Fruit fly (Drosophila melanogaster) whole organism, embryonic: ENCODE measurements around the gene plum.

Experiments
- Ada2b ChIP-seq: fragments of 200-800 bp; sonication (Bioruptor generic); IDR thresholded peaks from 2 replicates; pipeline ENCODE4 v1.3.6; 2022; ENCODE audit warnings: missing biosample characterization, missing genetic modification characterization
- CG10209 ChIP-seq: fragments of 200-800 bp; sonication (Bioruptor generic); optimal IDR thresholded peaks from 3 replicates; lab custom pipeline; 2017; ENCODE audit warnings: missing biosample characterization, mild to moderate bottlenecking, missing genetic modification characterization, missing genetic modification reagents
- CG11398 ChIP-seq: fragments of 200-800 bp; sonication (Bioruptor generic); optimal IDR thresholded peaks from 2 replicates; lab custom pipeline; 2016; ENCODE audit warnings: missing biosample characterization, missing genetic modification characterization
- CG12219 ChIP-seq: fragments of 200-800 bp; sonication (Bioruptor generic); optimal IDR thresholded peaks from 3 replicates; lab custom pipeline; 2018; ENCODE audit warnings: missing biosample characterization, mild to moderate bottlenecking, missing genetic modification characterization
- CG12299 ChIP-seq: fragments of 200-800 bp; sonication (Bioruptor generic); optimal IDR thresholded peaks from 2 replicates; lab custom pipeline; 2018; ENCODE audit warnings: missing biosample characterization, mild to moderate bottlenecking, missing genetic modification characterization
- CG1233 ChIP-seq: fragments of 200-800 bp; sonication (Bioruptor generic); optimal IDR thresholded peaks from 4 replicates; lab custom pipeline; 2018; ENCODE audit warnings: missing biosample characterization, mild to moderate bottlenecking, missing genetic modification characterization
- CG15479 ChIP-seq: fragments of 200-800 bp; sonication (Bioruptor generic); optimal IDR thresholded peaks from 3 replicates; lab custom pipeline; 2019; ENCODE audit warnings: missing biosample characterization, mild to moderate bottlenecking, missing genetic modification characterization, moderate library complexity
- CG15601 ChIP-seq: fragments of 200-800 bp; sonication (Bioruptor generic); optimal IDR thresholded peaks from 3 replicates; lab custom pipeline; 2019; ENCODE audit warnings: missing biosample characterization, mild to moderate bottlenecking, missing genetic modification characterization, moderate library complexity
- CG17385 ChIP-seq: fragments of 200-800 bp; sonication (Bioruptor generic); optimal IDR thresholded peaks from 3 replicates; lab custom pipeline; 2018; ENCODE audit warnings: missing biosample characterization, mild to moderate bottlenecking, missing genetic modification characterization
- CG18619 ChIP-seq: fragments of 200-800 bp; sonication (Bioruptor generic); optimal IDR thresholded peaks from 3 replicates; lab custom pipeline; 2017; ENCODE audit warnings: missing biosample characterization, mild to moderate bottlenecking, missing genetic modification characterization
- CG18764 ChIP-seq: fragments of 200-800 bp; sonication (Bioruptor generic); optimal IDR thresholded peaks from 3 replicates; lab custom pipeline; 2016; ENCODE audit warnings: missing biosample characterization, missing genetic modification characterization
- CG2202 ChIP-seq: fragments of 200-800 bp; sonication (Bioruptor generic); optimal IDR thresholded peaks from 2 replicates; lab custom pipeline; 2018; ENCODE audit warnings: missing biosample characterization, mild to moderate bottlenecking, missing genetic modification characterization
- CG2678 ChIP-seq: fragments of 200-800 bp; sonication (Bioruptor generic); optimal IDR thresholded peaks from 3 replicates; lab custom pipeline; 2019; ENCODE audit warnings: missing biosample characterization, mild to moderate bottlenecking, missing genetic modification characterization, moderate library complexity
- CG30403 ChIP-seq: fragments of 200-800 bp; sonication (Bioruptor generic); optimal IDR thresholded peaks from 3 replicates; lab custom pipeline; 2016; ENCODE audit warnings: missing biosample characterization, missing genetic modification characterization
- CG31224 ChIP-seq: fragments of 200-800 bp; sonication (Bioruptor generic); IDR thresholded peaks from 2 replicates; pipeline ENCODE4 v1.3.6; 2022; ENCODE audit warnings: missing biosample characterization, missing genetic modification characterization
- CG31441 ChIP-seq: fragments of 200-800 bp; sonication (Bioruptor generic); IDR thresholded peaks from 2 replicates; pipeline ENCODE4 v1.3.6; 2022; ENCODE audit warnings: missing biosample characterization, missing genetic modification characterization
- CG3281 ChIP-seq: fragments of 200-800 bp; sonication (Bioruptor generic); optimal IDR thresholded peaks from 3 replicates; lab custom pipeline; 2017; ENCODE audit warnings: missing biosample characterization, mild to moderate bottlenecking, missing genetic modification characterization
- CG3995 ChIP-seq: fragments of 200-800 bp; sonication (Bioruptor generic); optimal IDR thresholded peaks from 3 replicates; lab custom pipeline; 2016; ENCODE audit warnings: missing biosample characterization, missing genetic modification characterization
- CG4328 ChIP-seq: fragments of 200-800 bp; sonication (Bioruptor generic); optimal IDR thresholded peaks from 3 replicates; lab custom pipeline; 2017; ENCODE audit warnings: missing biosample characterization, missing genetic modification reagents, missing genetic modification characterization
- CG9437 ChIP-seq: fragments of 200-800 bp; sonication (Bioruptor generic); optimal IDR thresholded peaks from 2 replicates; lab custom pipeline; 2018; ENCODE audit warnings: missing biosample characterization, mild to moderate bottlenecking, missing genetic modification characterization
- D ChIP-seq, 2 experiments: fragments of 200-800 bp in 1 of 2; fragments of >200 bp in 1 of 2; sonication (Bioruptor generic) in 1 of 2; optimal IDR thresholded peaks; 2 replicates in 1 of 2; 3 replicates in 1 of 2; lab custom pipeline; 2017; ENCODE audit warnings: mild to moderate bottlenecking in 1 of 2, missing biosample characterization in 1 of 2, missing genetic modification characterization in 1 of 2, missing genetic modification reagents in 1 of 2
- Ets65A ChIP-seq: fragments of 200-800 bp; sonication (Bioruptor generic); peaks from one replicate; lab custom pipeline; 2016; ENCODE audit warnings: missing biosample characterization, missing genetic modification characterization
- GATAe ChIP-seq: fragments of 200-800 bp; sonication (Bioruptor generic); conservative IDR thresholded peaks from 2 replicates; pipeline ENCODE4 v1.3.6; 2022; ENCODE audit warnings: missing biosample characterization, missing genetic modification characterization
- H2.0 ChIP-seq: fragments of 200-800 bp; sonication (Bioruptor generic); IDR thresholded peaks from 2 replicates; pipeline ENCODE4 v1.3.6; 2022; ENCODE audit warnings: missing biosample characterization, missing genetic modification characterization
- HLH4C ChIP-seq: fragments of 200-800 bp; sonication (Bioruptor generic); IDR thresholded peaks from 3 replicates; pipeline ENCODE4 v1.3.6; 2022; ENCODE audit warnings: missing biosample characterization, missing genetic modification characterization; ENCODE audit not compliant: partially characterized antibody
- Meics ChIP-seq: fragments of 200-800 bp; sonication (Bioruptor generic); optimal IDR thresholded peaks from 2 replicates; lab custom pipeline; 2017; ENCODE audit warnings: missing biosample characterization, mild to moderate bottlenecking, missing genetic modification characterization
- Myb ChIP-seq: fragments of 200-800 bp; sonication (Bioruptor generic); optimal IDR thresholded peaks from 2 replicates; lab custom pipeline; 2016; ENCODE audit warnings: missing biosample characterization, missing genetic modification characterization
- PHDP ChIP-seq: fragments of 200-800 bp; sonication (Bioruptor generic); optimal IDR thresholded peaks from 3 replicates; lab custom pipeline; 2018; ENCODE audit warnings: missing biosample characterization, mild to moderate bottlenecking, missing genetic modification characterization, moderate library complexity
- Spps ChIP-seq: fragments of 200-800 bp; sonication (Bioruptor generic); optimal IDR thresholded peaks from 2 replicates; lab custom pipeline; 2018; ENCODE audit warnings: missing biosample characterization, mild to moderate bottlenecking, missing genetic modification characterization
- Stat92E ChIP-seq, 3 experiments: fragments of >200 bp in 2 of 3; fragments of 200-800 bp in 1 of 3; sonication (Bioruptor generic) in 1 of 3; optimal IDR thresholded peaks; 2 replicates each; lab custom pipeline; 2017 to 2019; ENCODE audit warnings: missing biosample characterization in 3 of 3, missing genetic modification characterization in 3 of 3, mild to moderate bottlenecking in 1 of 3, moderate library complexity in 1 of 3
- bsh ChIP-seq, 2 experiments: fragments of 200-800 bp; sonication (Bioruptor generic); optimal IDR thresholded peaks; 2 replicates each; lab custom pipeline; 2017 to 2018; ENCODE audit warnings: mild to moderate bottlenecking in 2 of 2, missing biosample characterization in 2 of 2, missing genetic modification characterization in 2 of 2, moderate library complexity in 1 of 2
- chm ChIP-seq: fragments of 200-800 bp; sonication (Bioruptor generic); IDR thresholded peaks from 2 replicates; pipeline ENCODE4 v1.3.6; 2022; ENCODE audit warnings: missing biosample characterization, missing genetic modification characterization
- croc ChIP-seq: fragments of 200-800 bp; sonication (Bioruptor generic); conservative IDR thresholded peaks from 3 replicates; pipeline ENCODE4 v1.3.6; 2022; ENCODE audit warnings: missing biosample characterization, missing genetic modification characterization
- gem ChIP-seq: fragments of 200-800 bp; sonication (Bioruptor generic); optimal IDR thresholded peaks from 2 replicates; lab custom pipeline; 2019; ENCODE audit warnings: missing biosample characterization, mild to moderate bottlenecking, missing genetic modification characterization, moderate library complexity
- kni ChIP-seq: fragments of 200-800 bp; sonication (Bioruptor generic); optimal IDR thresholded peaks from 3 replicates; lab custom pipeline; 2017; ENCODE audit warnings: mild to moderate bottlenecking, missing biosample characterization, missing genetic modification reagents, missing genetic modification characterization
- lab ChIP-seq: fragments of 200-800 bp; sonication (Bioruptor generic); optimal IDR thresholded peaks from 3 replicates; lab custom pipeline; 2017; ENCODE audit warnings: missing biosample characterization, missing genetic modification characterization, mild to moderate bottlenecking, moderate library complexity, missing genetic modification reagents
- nerfin-2 ChIP-seq: fragments of 200-800 bp; sonication (Bioruptor generic); IDR thresholded peaks from 2 replicates; pipeline ENCODE4 v1.3.6; 2022; ENCODE audit warnings: missing biosample characterization, missing genetic modification characterization; ENCODE audit not compliant: partially characterized antibody
- nmo ChIP-seq: fragments of 200-800 bp; sonication (Bioruptor generic); optimal IDR thresholded peaks from 2 replicates; lab custom pipeline; 2018; ENCODE audit warnings: missing biosample characterization, mild to moderate bottlenecking, missing genetic modification characterization, moderate library complexity
- onecut ChIP-seq: fragments of 200-800 bp; sonication (Bioruptor generic); IDR thresholded peaks from 2 replicates; pipeline ENCODE4 v1.3.6; 2022; ENCODE audit warnings: missing biosample characterization, missing genetic modification characterization
- prd ChIP-seq, 3 experiments: fragments of >200 bp in 2 of 3; fragments of 200-800 bp in 1 of 3; sonication (Bioruptor generic) in 1 of 3; optimal IDR thresholded peaks in 2 of 3; IDR thresholded peaks in 1 of 3; 2 replicates in 2 of 3; 3 replicates in 1 of 3; pipeline versions ENCODE4 v1.3.6 to Lab custom; 2017 to 2022; ENCODE audit warnings: missing biosample characterization in 1 of 3, missing genetic modification characterization in 1 of 3
- row ChIP-seq: fragments of 200-800 bp; sonication (Bioruptor generic); IDR thresholded peaks from 3 replicates; pipeline ENCODE4 v1.3.6; 2022; ENCODE audit warnings: missing biosample characterization, missing genetic modification characterization
- salm ChIP-seq: fragments of 200-800 bp; sonication (Bioruptor generic); optimal IDR thresholded peaks from 2 replicates; lab custom pipeline; 2018; ENCODE audit warnings: missing biosample characterization, mild to moderate bottlenecking, missing genetic modification characterization
- sim ChIP-seq: fragments of 200-800 bp; sonication (Bioruptor generic); IDR thresholded peaks from 2 replicates; pipeline ENCODE4 v1.3.6; 2022; ENCODE audit warnings: missing biosample characterization, missing genetic modification characterization
- ssp ChIP-seq: fragments of 200-800 bp; sonication (Bioruptor generic); IDR thresholded peaks from 2 replicates; pipeline ENCODE4 v1.3.6; 2022; ENCODE audit warnings: missing biosample characterization, missing genetic modification characterization
- ttk ChIP-seq: fragments of 200-800 bp; sonication (Bioruptor generic); IDR thresholded peaks from 2 replicates; pipeline ENCODE4 v2.1.2; 2022; ENCODE audit warnings: missing biosample characterization, missing genetic modification characterization
- unpg ChIP-seq: fragments of 200-800 bp; sonication (Bioruptor generic); optimal IDR thresholded peaks from 3 replicates; lab custom pipeline; 2018; ENCODE audit warnings: missing biosample characterization, mild to moderate bottlenecking, missing genetic modification characterization, moderate library complexity
- vvl ChIP-seq: fragments of 200-800 bp; sonication (Bioruptor generic); IDR thresholded peaks from 2 replicates; pipeline ENCODE4 v1.3.6; 2022; ENCODE audit warnings: missing biosample characterization, missing genetic modification characterization

plum gene

dm6 chr3R:26443875-26444511 is 91.0 kb downstream of the plum start (continued):
- TF ChIP-seq CG4328 (GFP tag; lab: Kevin White, UChicago) (peak; percentile 33), GATAe (GFP tag; lab: Robert Waterston, UW) (no peak), kni (GFP tag; lab: Kevin White, UChicago) (peak; percentile 1), Ada2b (GFP tag; lab: Robert Waterston, UW) (peak; percentile 27; the same call in 1 of the 2 replicates), row (GFP tag; lab: Robert Waterston, UW) (peak; percentile 52; the same call in 1 of the 3 replicates), CG15479 (no peak), H2.0 (no peak), CG3281 (GFP tag; lab: Kevin White, UChicago) (peak; percentile 28), CG3995 (GFP tag; lab: Kevin White, UChicago) (no peak), onecut (0 out of 2 replicates have a peak, but pooled peaks have one; percentile 26), prd (optimal IDR thresholded peaks at IDR 0.05; lab: Kevin White, UChicago) (no peak), prd (GFP tag; IDR thresholded peaks at IDR 0.05; lab: Robert Waterston, UW) (peak; percentile 53; the same call in 1 of the 3 replicates), lab (GFP tag; lab: Kevin White, UChicago) (peak; percentile 65), salm (tag; lab: Kevin White, UChicago) (no peak), CG12299 (tag; lab: Kevin White, UChicago) (peak; percentile 30), CG18764 (GFP tag; lab: Kevin White, UChicago) (peak; percentile 40), CG2678 (tag; lab: Kevin White, UChicago) (peak; percentile 84), CG18619 (GFP tag; lab: Kevin White, UChicago) (no peak), CG31224 (GFP tag; lab: Robert Waterston, UW) (no peak), ttk (GFP tag; lab: Robert Waterston, UW) (0 out of 2 replicates have a peak, but pooled peaks have one; percentile 36), CG1233 (GFP tag; lab: Kevin White, UChicago) (peak; percentile 48), CG10209 (peak; percentile 39), CG11398 (GFP tag; lab: Kevin White, UChicago) (no peak), croc (GFP tag; lab: Robert Waterston, UW) (peak; percentile 44; the same call in 2 of the 3 replicates), chm (GFP tag; lab: Robert Waterston, UW) (no peak), Ets65A (peak; percentile 57), bsh (GFP tag; optimal IDR thresholded peaks at IDR 0.05; lab: Kevin White, UChicago) (peak in 1 of 2 experiments; percentile 61), HLH4C (GFP tag; lab: Robert Waterston, UW) (no peak), nmo (GFP tag; lab: Kevin White, UChicago) (peak; percentile 89), vvl (peak; percentile 37; the same call in 1 of the 2 replicates), CG12219 (GFP tag; lab: Kevin White, UChicago) (peak; percentile 6), Stat92E (GFP tag; optimal IDR thresholded peaks at IDR 0.05; lab: Kevin White, UChicago) (peak in 1 of 3 experiments; percentile 20), CG2202 (no peak), Meics (GFP tag; lab: Kevin White, UChicago) (peak; percentile 59), gem (tag; lab: Kevin White, UChicago) (peak; percentile 81), CG15601 (peak; percentile 57), nerfin-2 (no peak), CG9437 (GFP tag; lab: Kevin White, UChicago) (peak; percentile 28), CG31441 (GFP tag; lab: Robert Waterston, UW) (peak; percentile 87), Spps (tag; lab: Kevin White, UChicago) (peak; percentile 65), PHDP (tag; lab: Kevin White, UChicago) (peak; percentile 46), ssp (GFP tag; lab: Robert Waterston, UW) (peak; percentile 52; the same call in 1 of the 2 replicates), D (optimal IDR thresholded peaks at IDR 0.05; lab: Kevin White, UChicago) (no peak), D (GFP tag; optimal IDR thresholded peaks at IDR 0.05; lab: Kevin White, UChicago) (peak; percentile 77), sim (GFP tag; lab: Robert Waterston, UW) (0 out of 2 replicates have a peak, but pooled peaks have one; percentile 27), unpg (GFP tag; lab: Kevin White, UChicago) (peak; percentile 64), CG17385 (GFP tag; lab: Kevin White, UChicago) (peak; percentile 18), CG30403 (GFP tag; lab: Kevin White, UChicago) (peak; percentile 75), Myb (GFP tag; lab: Kevin White, UChicago) (no peak)
